Fruit fly (Drosophila melanogaster) whole organism, prepupa: ENCODE results near the gene Lcp65Ad.

Experiments used
- CG10631 ChIP-seq: fragments of 200-800 bp; sonication (Bioruptor generic); optimal IDR thresholded peaks from 2 replicates; lab custom pipeline; 2016; ENCODE audit warnings: missing biosample characterization, missing genetic modification characterization
- CG10669 ChIP-seq: fragments of 200-800 bp; sonication (Bioruptor generic); optimal IDR thresholded peaks from 3 replicates; lab custom pipeline; 2018; ENCODE audit warnings: missing biosample characterization, mild to moderate bottlenecking, missing genetic modification characterization, moderate library complexity
- CG11294 ChIP-seq: fragments of 200-800 bp; sonication (Bioruptor generic); IDR thresholded peaks from 2 replicates; pipeline ENCODE4 v1.3.6; 2022; ENCODE audit warnings: missing biosample characterization, missing genetic modification characterization
- CG11762 ChIP-seq: fragments of 200-800 bp; sonication (Bioruptor generic); optimal IDR thresholded peaks from 3 replicates; lab custom pipeline; 2016; ENCODE audit warnings: missing biosample characterization, missing genetic modification characterization; ENCODE audit not compliant: insufficient read depth
- CG11902 ChIP-seq: fragments of 200-800 bp; sonication (Bioruptor generic); optimal IDR thresholded peaks from 3 replicates; lab custom pipeline; 2016; ENCODE audit warnings: missing biosample characterization, missing genetic modification characterization
- CG15336 ChIP-seq: fragments of 200-800 bp; sonication (Bioruptor generic); IDR thresholded peaks from 2 replicates; pipeline ENCODE4 v1.3.6; 2022; ENCODE audit warnings: missing biosample characterization, missing genetic modification characterization
- CG16779 ChIP-seq: fragments of 200-800 bp; sonication (Bioruptor generic); optimal IDR thresholded peaks from 3 replicates; lab custom pipeline; 2017; ENCODE audit warnings: missing biosample characterization, mild to moderate bottlenecking, missing genetic modification characterization
- CG3032 ChIP-seq: fragments of 200-800 bp; optimal IDR thresholded peaks from 2 replicates; lab custom pipeline; 2019; ENCODE audit warnings: missing biosample characterization, mild to moderate bottlenecking, missing genetic modification characterization, moderate library complexity
- CG31627 ChIP-seq: fragments of 200-800 bp; sonication (Bioruptor generic); optimal IDR thresholded peaks from 3 replicates; lab custom pipeline; 2016; ENCODE audit warnings: missing biosample characterization, missing genetic modification characterization
- CG32006 ChIP-seq: fragments of 200-800 bp; sonication (Bioruptor generic); optimal IDR thresholded peaks from 3 replicates; lab custom pipeline; 2017; ENCODE audit warnings: missing biosample characterization, mild to moderate bottlenecking, missing genetic modification characterization
- CG3919 ChIP-seq: fragments of 200-800 bp; sonication (Bioruptor generic); optimal IDR thresholded peaks from 3 replicates; lab custom pipeline; 2016; ENCODE audit warnings: missing biosample characterization, missing genetic modification characterization
- CG4318 ChIP-seq: fragments of 200-800 bp; sonication (Bioruptor generic); optimal IDR thresholded peaks from 3 replicates; lab custom pipeline; 2017; ENCODE audit warnings: missing biosample characterization, mild to moderate bottlenecking, missing genetic modification characterization
- CG6163 ChIP-seq: fragments of 200-800 bp; sonication (Bioruptor generic); IDR thresholded peaks from 3 replicates; pipeline ENCODE4 v1.3.6; 2022; ENCODE audit warnings: missing biosample characterization, missing genetic modification characterization
- CG6276 ChIP-seq: fragments of 200-800 bp; sonication (Bioruptor generic); optimal IDR thresholded peaks from 2 replicates; lab custom pipeline; 2017; ENCODE audit warnings: missing biosample characterization, mild to moderate bottlenecking, missing genetic modification characterization
- CG6792 ChIP-seq: fragments of 200-800 bp; sonication (Bioruptor generic); optimal IDR thresholded peaks from 3 replicates; lab custom pipeline; 2016; ENCODE audit warnings: missing biosample characterization, missing genetic modification characterization
- CG6808 ChIP-seq: fragments of 200-800 bp; sonication (Bioruptor generic); optimal IDR thresholded peaks from 3 replicates; lab custom pipeline; 2017; ENCODE audit warnings: missing biosample characterization, missing genetic modification characterization, mild to moderate bottlenecking, moderate library complexity, missing genetic modification reagents
- CG7368 ChIP-seq: fragments of 200-800 bp; sonication (Bioruptor generic); optimal IDR thresholded peaks from 3 replicates; lab custom pipeline; 2016; ENCODE audit warnings: missing biosample characterization, missing genetic modification characterization
- CG8119 ChIP-seq: fragments of 200-800 bp; sonication (Bioruptor generic); IDR thresholded peaks from 3 replicates; pipeline ENCODE4 v1.3.6; 2022; ENCODE audit warnings: missing biosample characterization, missing genetic modification characterization
- CG8319 ChIP-seq: fragments of 200-800 bp; sonication (Bioruptor generic); optimal IDR thresholded peaks from 3 replicates; lab custom pipeline; 2016; ENCODE audit warnings: missing biosample characterization, missing genetic modification characterization
- Eip75B ChIP-seq: fragments of 200-800 bp; sonication (Bioruptor generic); optimal IDR thresholded peaks from 3 replicates; lab custom pipeline; 2016; ENCODE audit warnings: missing biosample characterization, missing genetic modification characterization
- Eip78C ChIP-seq: fragments of 200-800 bp; sonication (Bioruptor generic); peaks from one replicate; lab custom pipeline; 2016; ENCODE audit warnings: missing biosample characterization, missing genetic modification characterization
- Eip93F ChIP-seq: fragments of 200-800 bp; sonication (Bioruptor generic); optimal IDR thresholded peaks from 2 replicates; lab custom pipeline; 2016; ENCODE audit warnings: missing biosample characterization, mild to moderate bottlenecking, missing genetic modification characterization
- Ets21C ChIP-seq: fragments of 200-800 bp; sonication (Bioruptor generic); optimal IDR thresholded peaks from 3 replicates; lab custom pipeline; 2016; ENCODE audit warnings: missing biosample characterization, missing genetic modification characterization
- Ets96B ChIP-seq: fragments of 200-800 bp; optimal IDR thresholded peaks from 2 replicates; lab custom pipeline; 2019; ENCODE audit warnings: missing biosample characterization, mild to moderate bottlenecking, missing genetic modification characterization, moderate library complexity
- Gug ChIP-seq: fragments of 200-800 bp; sonication (Bioruptor generic); IDR thresholded peaks from 2 replicates; pipeline ENCODE4 v1.3.6; 2022; ENCODE audit warnings: missing biosample characterization, missing genetic modification characterization
- Hr38 ChIP-seq: sonication (Bioruptor generic); optimal IDR thresholded peaks from 2 replicates; lab custom pipeline; 2016; ENCODE audit warnings: missing biosample characterization, missing genetic modification characterization
- Hr39 ChIP-seq: fragments of 200-800 bp; sonication (Bioruptor generic); optimal IDR thresholded peaks from 2 replicates; lab custom pipeline; 2016; ENCODE audit warnings: missing biosample characterization, missing genetic modification characterization
- Hr4 ChIP-seq: fragments of 200-800 bp; sonication (Bioruptor generic); optimal IDR thresholded peaks from 3 replicates; lab custom pipeline; 2016; ENCODE audit warnings: missing biosample characterization, missing genetic modification characterization
- Lpt ChIP-seq: fragments of 200-800 bp; sonication (Bioruptor generic); optimal IDR thresholded peaks from 3 replicates; lab custom pipeline; 2016; ENCODE audit warnings: missing biosample characterization, missing genetic modification characterization
- Met ChIP-seq: fragments of 200-800 bp; sonication (Bioruptor generic); optimal IDR thresholded peaks from 3 replicates; lab custom pipeline; 2016; ENCODE audit warnings: missing biosample characterization, missing genetic modification characterization
- Smox ChIP-seq: fragments of 200-800 bp; sonication (Bioruptor generic); optimal IDR thresholded peaks from 3 replicates; lab custom pipeline; 2016; ENCODE audit warnings: missing biosample characterization, missing genetic modification characterization
- Sox102F ChIP-seq: fragments of 200-800 bp; sonication (Bioruptor generic); optimal IDR thresholded peaks from 2 replicates; lab custom pipeline; 2016; ENCODE audit warnings: missing biosample characterization, mild to moderate bottlenecking, missing genetic modification characterization
- Sox14 ChIP-seq: fragments of 200-800 bp; sonication (Bioruptor generic); optimal IDR thresholded peaks from 3 replicates; lab custom pipeline; 2016; ENCODE audit warnings: missing biosample characterization, missing genetic modification characterization
- Sox15 ChIP-seq: fragments of 200-800 bp; sonication (Bioruptor generic); optimal IDR thresholded peaks from 3 replicates; lab custom pipeline; 2016; ENCODE audit warnings: missing biosample characterization, missing genetic modification characterization
- achi ChIP-seq: fragments of 200-800 bp; sonication (Bioruptor generic); optimal IDR thresholded peaks from 3 replicates; lab custom pipeline; 2016; ENCODE audit warnings: missing biosample characterization, missing genetic modification characterization
- acj6 ChIP-seq: fragments of 200-800 bp; sonication (Bioruptor generic); optimal IDR thresholded peaks from 3 replicates; lab custom pipeline; 2016; ENCODE audit warnings: missing biosample characterization, missing genetic modification characterization
- cyc ChIP-seq: fragments of 200-800 bp; sonication (Bioruptor generic); optimal IDR thresholded peaks from 3 replicates; lab custom pipeline; 2016; ENCODE audit warnings: missing biosample characterization, missing genetic modification characterization
- dac ChIP-seq: fragments of 200-800 bp; sonication (Bioruptor generic); optimal IDR thresholded peaks from 2 replicates; lab custom pipeline; 2017; ENCODE audit warnings: missing biosample characterization, mild to moderate bottlenecking, missing genetic modification characterization
- dsx ChIP-seq: fragments of 200-800 bp; optimal IDR thresholded peaks from 3 replicates; lab custom pipeline; 2019; ENCODE audit warnings: missing biosample characterization, mild to moderate bottlenecking, missing genetic modification characterization, moderate library complexity; ENCODE audit not compliant: poor library complexity, severe bottlenecking
- eg ChIP-seq: fragments of 200-800 bp; sonication (Bioruptor generic); IDR thresholded peaks from 3 replicates; pipeline ENCODE4 v1.3.6; 2022; ENCODE audit warnings: missing biosample characterization, missing genetic modification characterization
- esn ChIP-seq: fragments of 200-800 bp; sonication (Bioruptor generic); optimal IDR thresholded peaks from 2 replicates; lab custom pipeline; 2016; ENCODE audit warnings: missing biosample characterization, mild to moderate bottlenecking, missing genetic modification characterization, moderate library complexity
- fd59A ChIP-seq: fragments of 200-800 bp; sonication (Bioruptor generic); optimal IDR thresholded peaks from 2 replicates; lab custom pipeline; 2017; ENCODE audit warnings: missing biosample characterization, mild to moderate bottlenecking, missing genetic modification characterization, missing genetic modification reagents
- fd85E ChIP-seq: fragments of 200-800 bp; sonication (Bioruptor generic); optimal IDR thresholded peaks from 3 replicates; lab custom pipeline; 2016; ENCODE audit warnings: missing biosample characterization, missing genetic modification characterization
- net ChIP-seq: fragments of 200-800 bp; sonication (Bioruptor generic); optimal IDR thresholded peaks from 3 replicates; lab custom pipeline; 2016; ENCODE audit warnings: missing biosample characterization, missing genetic modification characterization
- pdm3 ChIP-seq: fragments of 200-800 bp; sonication (Bioruptor generic); optimal IDR thresholded peaks from 3 replicates; lab custom pipeline; 2016; ENCODE audit warnings: missing biosample characterization, missing genetic modification characterization
- spab ChIP-seq: fragments of 200-800 bp; sonication (Bioruptor generic); optimal IDR thresholded peaks from 2 replicates; lab custom pipeline; 2017; ENCODE audit warnings: missing biosample characterization, mild to moderate bottlenecking, missing genetic modification characterization, missing genetic modification reagents
- ss ChIP-seq, 2 experiments: fragments of 200-800 bp; sonication (Bioruptor generic); optimal IDR thresholded peaks; 2 replicates in 1 of 2; 3 replicates in 1 of 2; lab custom pipeline; 2017 to 2018; ENCODE audit warnings: mild to moderate bottlenecking in 2 of 2, missing biosample characterization in 2 of 2, missing genetic modification characterization in 2 of 2, moderate library complexity in 1 of 2
- svp ChIP-seq: fragments of 200-800 bp; sonication (Bioruptor generic); peaks from one replicate; lab custom pipeline; 2016; ENCODE audit warnings: missing biosample characterization, missing genetic modification characterization
- topi ChIP-seq: fragments of 200-800 bp; sonication (Bioruptor generic); optimal IDR thresholded peaks from 3 replicates; lab custom pipeline; 2016; ENCODE audit warnings: missing biosample characterization, missing genetic modification characterization
- vri ChIP-seq: fragments of 200-800 bp; sonication (Bioruptor generic); optimal IDR thresholded peaks from 3 replicates; lab custom pipeline; 2016; ENCODE audit warnings: missing biosample characterization, mild to moderate bottlenecking, missing genetic modification characterization

The Lcp65Ad gene

dm6 chr3L:6181776-6182175 is 38.6 kb downstream of the Lcp65Ad start, which contains the start of gene CG10274 (continued):
- no peak for TF ChIP-seq Hr4
- no peak for TF ChIP-seq achi (GFP tag; lab: Kevin White, UChicago)
- no peak for TF ChIP-seq CG3919 (GFP tag; lab: Kevin White, UChicago)
- no peak for TF ChIP-seq Eip75B (GFP tag; lab: Kevin White, UChicago)
- peak; percentile 82 for TF ChIP-seq CG31627 (GFP tag; lab: Kevin White, UChicago)

dm6 chr3L:6184884-6185438 is 41.8 kb downstream of the Lcp65Ad start, which contains the start of the genes D19B and CG43293:
D19B (minus strand) TSS chr3L:6184920.
CG43293 (plus strand) TSS chr3L:6185189.
- TF ChIP-seq Lpt = peak; percentile 85
- TF ChIP-seq Ets96B (tag; lab: Kevin White, UChicago) = peak; percentile 83
- TF ChIP-seq vri = no peak
- peak; percentile 93 for TF ChIP-seq CG3919 (GFP tag; lab: Kevin White, UChicago)
- TF ChIP-seq CG8119 (GFP tag; lab: Robert Waterston, UW) = peak; percentile 91
- TF ChIP-seq Eip93F (GFP tag; lab: Kevin White, UChicago) = peak; percentile 80
- peak; percentile 92 for TF ChIP-seq eg (GFP tag; lab: Robert Waterston, UW)
- TF ChIP-seq CG16779 = peak; percentile 81
- peak; percentile 51 for TF ChIP-seq fd85E (GFP tag; lab: Kevin White, UChicago)
- TF ChIP-seq CG6163 (GFP tag; lab: Robert Waterston, UW) = peak; percentile 91
- peak; percentile 81 for TF ChIP-seq CG3032 (tag; lab: Kevin White, UChicago)
- peak; percentile 86 for TF ChIP-seq pdm3 (GFP tag; lab: Kevin White, UChicago)
- TF ChIP-seq Smox (GFP tag; lab: Kevin White, UChicago) = peak; percentile 83
- TF ChIP-seq dac (GFP tag; lab: Kevin White, UChicago) = peak; percentile 85
- TF ChIP-seq CG11902 (GFP tag; lab: Kevin White, UChicago) = peak; percentile 68
- TF ChIP-seq CG15336 (GFP tag; lab: Robert Waterston, UW) = peak; percentile 91
- TF ChIP-seq net (GFP tag; lab: Kevin White, UChicago) = peak; percentile 93
- peak; percentile 74 for TF ChIP-seq Ets21C (GFP tag; lab: Kevin White, UChicago)
- peak; percentile 85 for TF ChIP-seq Hr39 (GFP tag; lab: Kevin White, UChicago)
- TF ChIP-seq Gug (GFP tag; lab: Robert Waterston, UW) = peak; percentile 72
- peak; percentile 36 for TF ChIP-seq CG6276 (GFP tag; lab: Kevin White, UChicago)
- TF ChIP-seq CG10669 (GFP tag; lab: Kevin White, UChicago) = peak; percentile 85
- peak; percentile 92 for TF ChIP-seq svp
- peak; percentile 88 for TF ChIP-seq CG10631 (GFP tag; lab: Kevin White, UChicago)
- TF ChIP-seq CG4318 (GFP tag; lab: Kevin White, UChicago) = peak; percentile 71
- TF ChIP-seq Eip78C = peak; percentile 96
- peak; percentile 81 for TF ChIP-seq spab
- TF ChIP-seq CG6808 (GFP tag; lab: Kevin White, UChicago) = peak; percentile 76
- TF ChIP-seq CG11294 = peak; percentile 80
- TF ChIP-seq Hr38 (GFP tag; lab: Kevin White, UChicago) = no peak
- no peak for TF ChIP-seq ss (GFP tag; optimal IDR thresholded peaks at IDR 0.05; lab: Kevin White, UChicago)
- peak; percentile 90 for TF ChIP-seq esn (GFP tag; lab: Kevin White, UChicago)
- peak; percentile 88 for TF ChIP-seq Sox102F (GFP tag; lab: Kevin White, UChicago)
- peak; percentile 85 for TF ChIP-seq CG6792 (GFP tag; lab: Kevin White, UChicago)
- peak; percentile 91 for TF ChIP-seq CG7368 (GFP tag; lab: Kevin White, UChicago)
- peak; percentile 77 for TF ChIP-seq CG8319
- TF ChIP-seq CG32006 = peak; percentile 87
- TF ChIP-seq dsx (GFP tag; lab: Kevin White, UChicago) = peak; percentile 77
- TF ChIP-seq topi (GFP tag; lab: Kevin White, UChicago) = peak; percentile 83
- TF ChIP-seq Met = peak; percentile 85
- peak; percentile 71 for TF ChIP-seq fd59A
- peak; percentile 84 for TF ChIP-seq cyc (GFP tag; lab: Kevin White, UChicago)
- TF ChIP-seq Eip75B (GFP tag; lab: Kevin White, UChicago) = peak; percentile 88
- TF ChIP-seq Sox14 (GFP tag; lab: Kevin White, UChicago) = peak; percentile 88
- TF ChIP-seq acj6 (GFP tag; lab: Kevin White, UChicago) = peak; percentile 90
- TF ChIP-seq CG11762 (GFP tag; lab: Kevin White, UChicago) = peak; percentile 69
- peak; percentile 72 for TF ChIP-seq Sox15
